Fruit fly (Drosophila melanogaster): Measurements from ENCODE around the gene Usp39.

Gene Usp39

dm6 chrX:18857916-18858315 lies at the start of gene Usp39:
Gene Usp39, plus strand, starts transcription at chrX:18858203.
- no peak for TF ChIP-seq tgo (GFP tag; IDR thresholded peaks at IDR 0.05)
- no peak for TF ChIP-seq CG5180 (GFP tag; optimal IDR thresholded peaks at IDR 0.05)
- no peak for TF ChIP-seq wor (GFP tag; IDR thresholded peaks at IDR 0.05)
- no peak for TF ChIP-seq Dfd (GFP tag; optimal IDR thresholded peaks at IDR 0.05)
- TF ChIP-seq Fer1 (GFP tag; optimal IDR thresholded peaks at IDR 0.05): no peak
- TF ChIP-seq MBD-R2 (GFP tag; IDR thresholded peaks at IDR 0.05): peak; percentile 78
- no peak for TF ChIP-seq maf-S (GFP tag; optimal IDR thresholded peaks at IDR 0.05)
- 0 out of 3 replicates have a peak, but pooled peaks have one; percentile 53 for TF ChIP-seq hb (GFP tag; IDR thresholded peaks at IDR 0.05; ENCODE audit: partially characterized antibody)
- TF ChIP-seq CG10366 (GFP tag; IDR thresholded peaks at IDR 0.05): peak; percentile 18; the same call in 1 of the 2 replicates
- TF ChIP-seq Meics (GFP tag; optimal IDR thresholded peaks at IDR 0.05): no peak
- TF ChIP-seq CG10565 (GFP tag; optimal IDR thresholded peaks at IDR 0.05): no peak
- TF ChIP-seq CG15696 (tag; optimal IDR thresholded peaks at IDR 0.05): no peak
- TF ChIP-seq Lhr (GFP tag; optimal IDR thresholded peaks at IDR 0.05): no peak
- peak; percentile 92 for TF ChIP-seq CG17802 (tag; optimal IDR thresholded peaks at IDR 0.05)
- TF ChIP-seq CG1603 (tag; optimal IDR thresholded peaks at IDR 0.05): no peak
- peak; percentile 69 for TF ChIP-seq slbo (GFP tag; IDR thresholded peaks at IDR 0.05)
- no peak for TF ChIP-seq tup (GFP tag; optimal IDR thresholded peaks at IDR 0.05)
- TF ChIP-seq CG1832 (GFP tag; optimal IDR thresholded peaks at IDR 0.05): no peak
- TF ChIP-seq CG17361 (GFP tag; IDR thresholded peaks at IDR 0.05): peak; percentile 61; the same call in 2 of the 3 replicates
- peak; percentile 55 for TF ChIP-seq inv (GFP tag; IDR thresholded peaks at IDR 0.05; ENCODE audit: partially characterized antibody)
- TF ChIP-seq Blimp-1 (GFP tag; optimal IDR thresholded peaks at IDR 0.05): no peak
- no peak for TF ChIP-seq CG15073 (GFP tag; optimal IDR thresholded peaks at IDR 0.05)
- TF ChIP-seq otp (GFP tag; IDR thresholded peaks at IDR 0.05): no peak
- no peak for TF ChIP-seq CG7839 (tag; optimal IDR thresholded peaks at IDR 0.05)
- no peak for TF ChIP-seq fd102C (GFP tag; optimal IDR thresholded peaks at IDR 0.05)
- TF ChIP-seq vnd (GFP tag; IDR thresholded peaks at IDR 0.05; ENCODE audit: partially characterized antibody): peak; percentile 52; the same call in 2 of the 3 replicates
- no peak for TF ChIP-seq CG2889 (GFP tag; IDR thresholded peaks at IDR 0.05)
- no peak for TF ChIP-seq pnt (GFP tag; optimal IDR thresholded peaks at IDR 0.05)
- no peak for TF ChIP-seq Camta (GFP tag; optimal IDR thresholded peaks at IDR 0.05)
- no peak for TF ChIP-seq prd (optimal IDR thresholded peaks at IDR 0.05)
- no peak for TF ChIP-seq prd (GFP tag; IDR thresholded peaks at IDR 0.05)
- no peak for TF ChIP-seq Ets65A (GFP tag)
- TF ChIP-seq CG7357 (GFP tag; IDR thresholded peaks at IDR 0.05): peak; percentile 99
- no peak for TF ChIP-seq CG18011 (GFP tag; optimal IDR thresholded peaks at IDR 0.05)
- TF ChIP-seq Sry-δ (GFP tag; optimal IDR thresholded peaks at IDR 0.05): peak; percentile 47
- TF ChIP-seq CG9797 (GFP tag; optimal IDR thresholded peaks at IDR 0.05): no peak
- peak; percentile 29 for TF ChIP-seq Ssrp (tag; optimal IDR thresholded peaks at IDR 0.05)
- TF ChIP-seq gt (GFP tag; IDR thresholded peaks at IDR 0.05): no peak
- 0 out of 2 replicates have a peak, but pooled peaks have one; percentile 22 for TF ChIP-seq hbn (GFP tag; IDR thresholded peaks at IDR 0.05; ENCODE audit: partially characterized antibody)
- TF ChIP-seq CG34422 (GFP tag; IDR thresholded peaks at IDR 0.05): peak; percentile 76
- no peak for TF ChIP-seq CG3995 (GFP tag; optimal IDR thresholded peaks at IDR 0.05)
- TF ChIP-seq HHEX (GFP tag; optimal IDR thresholded peaks at IDR 0.05): no peak
- TF ChIP-seq unc-4 (GFP tag; IDR thresholded peaks at IDR 0.05; ENCODE audit: partially characterized antibody): peak; percentile 46; the same call in 1 of the 2 replicates
- peak; percentile 33 for TF ChIP-seq grau (tag; optimal IDR thresholded peaks at IDR 0.05)
- no peak for TF ChIP-seq Optix (GFP tag; IDR thresholded peaks at IDR 0.05)
- no peak for TF ChIP-seq CG12769 (tag; optimal IDR thresholded peaks at IDR 0.05)
- peak; percentile 25; the same call in 1 of the 2 replicates for TF ChIP-seq ato (GFP tag; IDR thresholded peaks at IDR 0.05; ENCODE audit: partially characterized antibody)
- TF ChIP-seq CG4424 (GFP tag; optimal IDR thresholded peaks at IDR 0.05): no peak
- peak in 1 of 2 experiments; percentile 33 for TF ChIP-seq bsh (GFP tag; optimal IDR thresholded peaks at IDR 0.05)
- TF ChIP-seq emc (GFP tag; optimal IDR thresholded peaks at IDR 0.05): no peak
